Worm (Caenorhabditis elegans) whole organism, L4 larva: Measurements from ENCODE around the gene D1086.19.

Experiments used
- F10B5.3 ChIP-seq: sonication (generic microtip); optimal IDR thresholded peaks from 2 replicates; lab custom pipeline; 2016; ENCODE audit warnings: mild to moderate bottlenecking, missing genetic modification characterization, missing compliant biosample characterization
- T20F7.1 ChIP-seq: fragments of 200-800 bp; sonication (Bioruptor generic); optimal IDR thresholded peaks from 2 replicates; lab custom pipeline; 2018; ENCODE audit warnings: mild to moderate bottlenecking, missing genetic modification characterization, missing compliant biosample characterization
- ZK546.5 ChIP-seq, 2 experiments: sonication (generic microtip); optimal IDR thresholded peaks; 2 replicates each; lab custom pipeline; 2017; ENCODE audit warnings: missing biosample characterization in 2 of 2, missing genetic modification characterization in 2 of 2
- aha-1 ChIP-seq: fragments of 150-350 bp; peaks from one replicate; lab custom pipeline; 2014; ENCODE audit warnings: missing biosample characterization, missing genetic modification characterization
- aly-2 ChIP-seq: sonication (generic microtip); optimal IDR thresholded peaks from 2 replicates; lab custom pipeline; 2018; ENCODE audit warnings: missing biosample characterization, missing genetic modification characterization
- ceh-82 ChIP-seq: sonication (generic microtip); optimal IDR thresholded peaks from 2 replicates; lab custom pipeline; 2017; ENCODE audit warnings: missing biosample characterization, missing genetic modification characterization
- cey-2 ChIP-seq: sonication (generic microtip); optimal IDR thresholded peaks from 3 replicates; lab custom pipeline; 2017; ENCODE audit warnings: missing genetic modification characterization, mild to moderate bottlenecking, missing compliant biosample characterization, antibody characterized with exemption, borderline replicate concordance; ENCODE audit not compliant: insufficient read depth
- daf-12 ChIP-seq: fragments of 150-350 bp; optimal IDR thresholded peaks from 2 replicates; lab custom pipeline; 2014; ENCODE audit warnings: missing biosample characterization, missing genetic modification reagents, missing genetic modification characterization
- dmd-6 ChIP-seq: fragments of 200-800 bp; sonication (Bioruptor generic); IDR thresholded peaks from 2 replicates; pipeline ENCODE4 v1.3.6; 2022; ENCODE audit warnings: missing genetic modification reagents, missing genetic modification characterization, missing compliant biosample characterization
- dmd-8 ChIP-seq: fragments of 200-800 bp; sonication (Bioruptor generic); IDR thresholded peaks from 2 replicates; pipeline ENCODE4 v1.3.6; 2022; ENCODE audit warnings: missing genetic modification characterization, missing compliant biosample characterization
- dmd-9 ChIP-seq: fragments of 200-800 bp; sonication (Bioruptor generic); IDR thresholded peaks from 2 replicates; pipeline ENCODE4 v1.3.6; 2022; ENCODE audit warnings: missing genetic modification reagents, missing genetic modification characterization, missing compliant biosample characterization
- duxl-1 ChIP-seq: sonication (generic microtip); optimal IDR thresholded peaks from 2 replicates; lab custom pipeline; 2016; ENCODE audit warnings: mild to moderate bottlenecking, missing genetic modification characterization, moderate library complexity, missing compliant biosample characterization; ENCODE audit not compliant: poor library complexity
- egl-43 ChIP-seq: fragments of 200-800 bp; sonication (Bioruptor generic); IDR thresholded peaks from 2 replicates; pipeline ENCODE4 v1.3.6; 2022; ENCODE audit warnings: missing genetic modification reagents, missing genetic modification characterization, missing compliant biosample characterization
- fos-1 ChIP-seq: fragments of 150-350 bp; optimal IDR thresholded peaks from 2 replicates; lab custom pipeline; 2014; ENCODE audit warnings: missing biosample characterization, missing genetic modification characterization
- gei-8 ChIP-seq: fragments of 200-800 bp; sonication (Bioruptor generic); optimal IDR thresholded peaks from 2 replicates; lab custom pipeline; 2018; ENCODE audit warnings: mild to moderate bottlenecking, missing genetic modification characterization, missing compliant biosample characterization
- hlh-11 ChIP-seq: fragments of 200-800 bp; sonication (Bioruptor generic); optimal IDR thresholded peaks from 2 replicates; lab custom pipeline; 2018; ENCODE audit warnings: mild to moderate bottlenecking, missing genetic modification characterization, missing compliant biosample characterization
- hlh-30 ChIP-seq: sonication (generic microtip); optimal IDR thresholded peaks from 2 replicates; lab custom pipeline; 2017; ENCODE audit warnings: antibody characterized with exemption, mild to moderate bottlenecking, missing genetic modification characterization, missing compliant biosample characterization; ENCODE audit not compliant: insufficient read depth
- jun-1 ChIP-seq: fragments of 150-350 bp; optimal IDR thresholded peaks from 2 replicates; lab custom pipeline; 2014; ENCODE audit warnings: missing biosample characterization, missing genetic modification reagents, missing genetic modification characterization
- lim-7 ChIP-seq: fragments of 200-800 bp; sonication (Bioruptor generic); IDR thresholded peaks from 2 replicates; pipeline ENCODE4 v1.3.6; 2022; ENCODE audit warnings: missing genetic modification characterization, missing compliant biosample characterization
- lin-38 ChIP-seq: fragments of 200-800 bp; sonication (Bioruptor generic); IDR thresholded peaks from 2 replicates; pipeline ENCODE4 v1.3.6; 2022; ENCODE audit warnings: missing genetic modification reagents, missing genetic modification characterization, missing compliant biosample characterization
- madf-5 ChIP-seq, 2 experiments: fragments of 200-800 bp; sonication (Bioruptor generic); IDR thresholded peaks; 2 replicates each; pipeline ENCODE4 v1.3.6; 2022; ENCODE audit warnings: missing compliant biosample characterization in 2 of 2, missing genetic modification characterization in 2 of 2
- madf-9 ChIP-seq: fragments of 200-800 bp; sonication (Bioruptor generic); conservative IDR thresholded peaks from 2 replicates; pipeline ENCODE4 v1.3.6; 2022; ENCODE audit warnings: missing genetic modification reagents, missing genetic modification characterization, missing compliant biosample characterization
- mdt-29 ChIP-seq: fragments of 200-800 bp; sonication (Bioruptor generic); IDR thresholded peaks from 2 replicates; pipeline ENCODE4 v1.3.6; 2022; ENCODE audit warnings: missing genetic modification reagents, missing genetic modification characterization, missing compliant biosample characterization
- mep-1 ChIP-seq: fragments of 150-350 bp; sonication (generic microtip); optimal IDR thresholded peaks from 3 replicates; lab custom pipeline; 2014; ENCODE audit warnings: missing biosample characterization, missing genetic modification characterization
- nhr-10 ChIP-seq: fragments of 150-350 bp; optimal IDR thresholded peaks from 2 replicates; lab custom pipeline; 2014; ENCODE audit warnings: missing biosample characterization, missing genetic modification characterization
- nhr-11 ChIP-seq: fragments of 150-350 bp; optimal IDR thresholded peaks from 2 replicates; lab custom pipeline; 2014; ENCODE audit warnings: missing biosample characterization, missing genetic modification characterization
- nhr-111 ChIP-seq: fragments of 200-800 bp; sonication (Bioruptor generic); optimal IDR thresholded peaks from 2 replicates; lab custom pipeline; 2018; ENCODE audit warnings: mild to moderate bottlenecking, missing genetic modification characterization, missing compliant biosample characterization
- pqm-1 ChIP-seq: sonication (generic microtip); optimal IDR thresholded peaks from 2 replicates; lab custom pipeline; 2017; ENCODE audit warnings: missing biosample characterization, missing genetic modification characterization
- rbr-2 ChIP-seq: sonication (generic microtip); optimal IDR thresholded peaks from 2 replicates; lab custom pipeline; 2016; ENCODE audit warnings: missing genotype, missing genetic modification characterization, missing compliant biosample characterization
- saeg-2 ChIP-seq: fragments of 200-800 bp; sonication (Bioruptor generic); IDR thresholded peaks from 2 replicates; pipeline ENCODE4 v1.3.6; 2022; ENCODE audit warnings: missing genetic modification reagents, missing genetic modification characterization, missing compliant biosample characterization
- set-16 ChIP-seq: fragments of 200-800 bp; sonication (Bioruptor generic); IDR thresholded peaks from 2 replicates; pipeline ENCODE4 v1.3.6; 2022; ENCODE audit warnings: missing genetic modification reagents, missing genetic modification characterization, missing compliant biosample characterization
- tra-1 ChIP-seq: fragments of 200-800 bp; sonication (Bioruptor generic); IDR thresholded peaks from 2 replicates; pipeline ENCODE4 v1.3.6; 2022; ENCODE audit warnings: missing genetic modification reagents, missing genetic modification characterization, missing compliant biosample characterization
- unc-130 ChIP-seq: sonication (generic microtip); optimal IDR thresholded peaks from 2 replicates; lab custom pipeline; 2016; ENCODE audit warnings: missing genetic modification reagents, missing genetic modification characterization, missing compliant biosample characterization
- unc-62 ChIP-seq, 3 experiments: fragments of 150-350 bp in 1 of 3; sonication (generic microtip); optimal IDR thresholded peaks in 2 of 3; peaks in 1 of 3; 1 replicate in 1 of 3; 2 replicates in 2 of 3; lab custom pipeline; 2014 to 2017; ENCODE audit warnings: missing biosample characterization in 3 of 3, missing genetic modification characterization in 3 of 3, missing genetic modification reagents in 3 of 3, missing genotype in 1 of 3
- ztf-11 ChIP-seq: fragments of 150-350 bp; optimal IDR thresholded peaks from 2 replicates; lab custom pipeline; 2014; ENCODE audit warnings: missing biosample characterization, missing genetic modification characterization

The D1086.19 gene

ce11 chrV:14063980-14064379, 24.2 kb upstream of the D1086.19 start:
- no peak for TF ChIP-seq ZK546.5 (tag; optimal IDR thresholded peaks at IDR 0.05; lab: Kevin White, UChicago)
- no peak for TF ChIP-seq nhr-10 (tag; lab: Kevin White, UChicago)
- no peak for TF ChIP-seq madf-5 (GFP tag; IDR thresholded peaks at IDR 0.05; lab: Robert Waterston, UW)
- no peak for TF ChIP-seq dmd-8
- no peak for TF ChIP-seq lin-38 (GFP tag; lab: Robert Waterston, UW)
- TF ChIP-seq aly-2 (tag; lab: Kevin White, UChicago): no peak
- TF ChIP-seq hlh-11 (tag; lab: Kevin White, UChicago): no peak
- no peak for TF ChIP-seq tra-1
- TF ChIP-seq cey-2 (tag; lab: Kevin White, UChicago): no peak
- no peak for TF ChIP-seq unc-130

ce11 chrV:14064422-14064821, 23.7 kb upstream of the D1086.19 start, which contains the start of gene D1086.21:
Gene D1086.21, plus strand, starts transcription at chrV:14064722.
- TF ChIP-seq madf-9 (GFP tag; lab: Robert Waterston, UW) (no peak), unc-130 (no peak), jun-1 (tag; lab: Kevin White, UChicago) (no peak), ztf-11 (tag; lab: Kevin White, UChicago) (no peak), mdt-29 (GFP tag; lab: Robert Waterston, UW) (no peak), saeg-2 (no peak), rbr-2 (no peak), gei-8 (no peak), ZK546.5 (tag; optimal IDR thresholded peaks at IDR 0.05; lab: Kevin White, UChicago) (no peak), F10B5.3 (tag; lab: Kevin White, UChicago) (no peak), lim-7 (GFP tag; lab: Robert Waterston, UW) (no peak), dmd-6 (GFP tag; lab: Robert Waterston, UW) (no peak), egl-43 (GFP tag; lab: Robert Waterston, UW) (no peak)

- TF ChIP-seq aha-1: peak; percentile 92
- TF ChIP-seq nhr-10 (tag; lab: Kevin White, UChicago): no peak
These were observed 20.3 kb upstream of the D1086.19 start, which contains the start of gene D1086.17 for ce11 chrV:14067816-14068296. Gene D1086.17, plus strand, starts transcription at chrV:14067866.

ce11 chrV:14069899-14070298, 18.3 kb upstream of the D1086.19 start:
- TF ChIP-seq unc-62 (GFP tag; optimal IDR thresholded peaks at IDR 0.05 in 1 of 2; lab: Kevin White, UChicago) (peak in 1 of 2 experiments; percentile 90), unc-62 (tag; optimal IDR thresholded peaks at IDR 0.05; lab: Kevin White, UChicago) (no peak), T20F7.1 (GFP tag; lab: Kevin White, UChicago) (no peak), pqm-1 (no peak)

ce11 chrV:14074160-14074559, 14.0 kb upstream of the D1086.19 start, which contains the start of gene D1086.11:
Gene D1086.11, plus strand, starts transcription at chrV:14074460.
- TF ChIP-seq hlh-30 (tag; lab: Kevin White, UChicago) (no peak), mep-1 (tag; lab: Kevin White, UChicago) (no peak), ceh-82 (tag; lab: Kevin White, UChicago) (no peak), nhr-11 (no peak), duxl-1 (tag; lab: Kevin White, UChicago) (no peak), fos-1 (tag; lab: Kevin White, UChicago) (no peak), dmd-9 (no peak), jun-1 (tag; lab: Kevin White, UChicago) (no peak), set-16 (GFP tag; lab: Robert Waterston, UW) (no peak), dmd-6 (GFP tag; lab: Robert Waterston, UW) (no peak), nhr-111 (GFP tag; lab: Kevin White, UChicago) (no peak), daf-12 (no peak), rbr-2 (no peak)
